Worm (Caenorhabditis elegans): ENCODE measurements around the gene mrps-12.

DNA sequence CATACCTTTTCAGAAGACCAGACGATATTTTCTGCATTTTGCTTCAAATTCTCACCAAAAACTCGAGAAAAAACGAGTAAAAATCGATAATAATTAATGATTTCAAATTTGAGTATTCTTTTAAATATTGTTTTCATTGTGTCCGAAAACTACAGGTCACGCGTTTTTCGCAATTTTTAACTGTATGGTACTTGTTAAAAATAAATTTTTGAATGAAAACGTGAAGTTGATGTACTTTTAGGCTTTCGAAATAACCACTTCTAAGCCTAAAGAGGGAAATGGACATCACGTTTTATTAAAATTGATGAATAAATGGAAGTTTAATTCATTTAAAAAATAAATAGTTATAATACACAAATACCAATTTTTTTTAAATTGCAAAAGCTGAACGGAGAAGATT lies 35.0 kb upstream of the mrps-12 start, which contains the start of gene Y44A6D.5:
- TF ChIP-seq ceh-14 (tag; optimal IDR thresholded peaks at IDR 0.05) (no peak), pqm-1 (tag; optimal IDR thresholded peaks at IDR 0.05) (no peak), hlh-6 (tag; optimal IDR thresholded peaks at IDR 0.05) (no peak), ceh-30 (tag; optimal IDR thresholded peaks at IDR 0.05) (no peak), hlh-13 (GFP tag; optimal IDR thresholded peaks at IDR 0.05) (no peak), odd-2 (tag; optimal IDR thresholded peaks at IDR 0.05) (no peak), ceh-22 (tag; optimal IDR thresholded peaks at IDR 0.05) (no peak), ztf-16 (tag; optimal IDR thresholded peaks at IDR 0.05) (no peak)

All from whole organism, late embryonic.